Worm (Caenorhabditis elegans): ENCODE measurements around the gene col-145.
"Not testable (repeated sequence)": the region's sequence is repeated elsewhere in the genome, so short reads cannot be mapped to it uniquely, and the experiment has no call there.

DNA sequence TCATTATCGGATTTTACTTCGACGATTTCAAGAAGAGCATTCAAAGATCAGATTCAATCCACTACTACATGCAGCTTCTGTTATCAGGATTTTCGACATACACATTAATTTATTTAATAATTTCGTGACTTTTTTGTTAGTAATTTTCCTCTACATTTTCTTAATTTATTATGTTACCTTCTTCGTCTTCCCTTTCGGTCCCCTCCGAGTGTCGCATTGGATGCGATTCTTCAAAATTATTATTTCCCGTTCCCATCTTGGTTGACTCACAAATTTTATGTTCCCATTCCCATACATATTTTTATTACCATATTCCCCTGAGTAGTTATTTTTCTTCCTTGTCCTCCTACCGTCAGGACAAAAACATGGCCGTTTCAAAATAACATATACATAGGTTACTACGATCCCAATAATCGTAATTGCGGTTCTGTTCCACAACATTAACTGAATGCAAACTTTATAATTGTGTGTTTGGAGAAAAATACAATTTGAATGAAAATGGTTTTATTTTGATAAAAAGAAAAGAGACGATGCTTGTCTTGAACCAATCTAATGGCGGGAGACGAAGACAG lies 3.6 kb downstream of the col-145 start:
- not testable (repeated sequence) for TF ChIP-seq pqm-1 (tag; optimal IDR thresholded peaks at IDR 0.05); snpc-4 (tag; optimal IDR thresholded peaks at IDR 0.05); duxl-1 (tag; optimal IDR thresholded peaks at IDR 0.05; ENCODE audit: poor library complexity); lin-29 (GFP tag; IDR thresholded peaks at IDR 0.05); set-16 (GFP tag; IDR thresholded peaks at IDR 0.05)
